Worm (Caenorhabditis elegans): ENCODE results near the gene sqv-7.

DNA sequence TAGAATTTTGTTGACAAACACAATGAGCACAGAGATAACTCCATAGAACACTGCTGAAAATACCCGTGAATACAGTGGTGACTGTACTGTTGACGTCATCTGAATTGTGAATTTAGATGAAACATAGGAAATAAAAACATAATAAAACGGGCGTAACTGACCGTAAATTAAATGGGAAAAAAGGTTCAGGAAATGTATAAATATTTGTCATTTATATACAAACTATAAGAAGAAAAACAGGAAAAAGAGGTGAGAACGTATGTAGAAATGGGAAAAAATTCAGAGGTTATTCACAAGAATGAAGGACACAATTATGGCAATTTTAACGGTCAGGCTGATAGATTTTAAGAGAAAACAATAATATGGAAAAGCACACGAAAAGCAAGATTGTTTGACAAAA lies at the start of gene sqv-7:
- TF ChIP-seq dao-5 (tag; optimal IDR thresholded peaks at IDR 0.05) (no peak), W03F9.2 (tag; optimal IDR thresholded peaks at IDR 0.05) (no peak)
